Worm (Caenorhabditis elegans) whole organism, L2 larva: Measurements from ENCODE around the gene skr-7.

Experiments
- C34F6.9 ChIP-seq: fragments of 150-350 bp; optimal IDR thresholded peaks from 2 replicates; lab custom pipeline; 2014; ENCODE audit warnings: missing biosample characterization, missing genetic modification characterization
- F13H6.1 ChIP-seq: sonication (generic microtip); optimal IDR thresholded peaks from 2 replicates; lab custom pipeline; 2016; ENCODE audit warnings: missing genetic modification characterization, missing compliant biosample characterization
- R02D3.7 ChIP-seq: fragments of 150-350 bp; optimal IDR thresholded peaks from 2 replicates; lab custom pipeline; 2014; ENCODE audit warnings: missing biosample characterization, missing genetic modification characterization
- Y55F3AM.14 ChIP-seq: fragments of 200-800 bp; sonication (Bioruptor generic); optimal IDR thresholded peaks from 2 replicates; lab custom pipeline; 2018; ENCODE audit warnings: mild to moderate bottlenecking, missing genetic modification characterization, missing compliant biosample characterization
- alr-1 ChIP-seq: fragments of 150-350 bp; optimal IDR thresholded peaks from 2 replicates; lab custom pipeline; 2014; ENCODE audit warnings: missing biosample characterization, missing genetic modification characterization
- aly-2 ChIP-seq: fragments of 150-350 bp; optimal IDR thresholded peaks from 2 replicates; lab custom pipeline; 2014; ENCODE audit warnings: missing biosample characterization, missing genetic modification characterization
- ama-1 ChIP-seq: fragments of 150-350 bp; optimal IDR thresholded peaks from 2 replicates; lab custom pipeline; 2018; ENCODE audit warnings: inconsistent platforms
- blmp-1 ChIP-seq: sonication (generic microtip); optimal IDR thresholded peaks from 2 replicates; lab custom pipeline; 2017; ENCODE audit warnings: missing genetic modification characterization, mild to moderate bottlenecking, missing compliant biosample characterization, antibody characterized with exemption, moderate library complexity; ENCODE audit not compliant: insufficient read depth
- ceh-16 ChIP-seq: fragments of 150-350 bp; optimal IDR thresholded peaks from 2 replicates; lab custom pipeline; 2014; ENCODE audit warnings: missing biosample characterization, missing genetic modification characterization
- ceh-82 ChIP-seq: fragments of 150-350 bp; optimal IDR thresholded peaks from 2 replicates; lab custom pipeline; 2014; ENCODE audit warnings: missing biosample characterization, missing genetic modification characterization
- egl-27 ChIP-seq: sonication (generic microtip); optimal IDR thresholded peaks from 3 replicates; lab custom pipeline; 2017; ENCODE audit warnings: missing biosample characterization, missing genetic modification reagents, missing genetic modification characterization
- elt-1 ChIP-seq: fragments of 150-350 bp; optimal IDR thresholded peaks from 2 replicates; lab custom pipeline; 2014; ENCODE audit warnings: missing biosample characterization, missing genetic modification characterization
- elt-3 ChIP-seq: sonication (generic microtip); optimal IDR thresholded peaks from 2 replicates; lab custom pipeline; 2017; ENCODE audit warnings: missing biosample characterization, missing genetic modification characterization
- fos-1 ChIP-seq: fragments of 150-350 bp; optimal IDR thresholded peaks from 2 replicates; lab custom pipeline; 2014; ENCODE audit warnings: missing biosample characterization, missing genetic modification characterization
- gmeb-1 ChIP-seq: fragments of 150-350 bp; optimal IDR thresholded peaks from 2 replicates; lab custom pipeline; 2014; ENCODE audit warnings: missing biosample characterization, missing genetic modification characterization
- lin-13 ChIP-seq: fragments of 150-350 bp; optimal IDR thresholded peaks from 2 replicates; lab custom pipeline; 2014; ENCODE audit warnings: missing biosample characterization, missing genetic modification reagents, missing genetic modification characterization
- lin-39 ChIP-seq: fragments of 150-350 bp; optimal IDR thresholded peaks from 2 replicates; lab custom pipeline; 2014; ENCODE audit warnings: missing biosample characterization, missing genetic modification reagents, missing genetic modification characterization
- lsy-2 ChIP-seq, 2 experiments: fragments of 150-350 bp in 1 of 2; sonication (generic microtip) in 1 of 2; optimal IDR thresholded peaks; 2 replicates each; lab custom pipeline; 2014 to 2017; ENCODE audit warnings: missing biosample characterization in 2 of 2, missing genetic modification characterization in 2 of 2
- mab-5 ChIP-seq: fragments of 150-350 bp; optimal IDR thresholded peaks from 2 replicates; lab custom pipeline; 2014; ENCODE audit warnings: missing biosample characterization, missing genetic modification characterization
- mbf-1 ChIP-seq: sonication (generic microtip); optimal IDR thresholded peaks from 2 replicates; lab custom pipeline; 2017; ENCODE audit warnings: missing biosample characterization, missing genetic modification characterization
- mdl-1 ChIP-seq, 2 experiments: fragments of 150-350 bp in 1 of 2; sonication (generic microtip) in 1 of 2; optimal IDR thresholded peaks; 2 replicates each; lab custom pipeline; 2017; ENCODE audit warnings: missing biosample characterization in 2 of 2, missing genetic modification characterization in 2 of 2
- nhr-10 ChIP-seq: sonication (generic microtip); optimal IDR thresholded peaks from 2 replicates; lab custom pipeline; 2017; ENCODE audit warnings: missing biosample characterization, missing genetic modification characterization
- nhr-11 ChIP-seq: fragments of 150-350 bp; optimal IDR thresholded peaks from 2 replicates; lab custom pipeline; 2014; ENCODE audit warnings: missing biosample characterization, missing genetic modification characterization
- nhr-21 ChIP-seq: fragments of 150-350 bp; optimal IDR thresholded peaks from 2 replicates; lab custom pipeline; 2014; ENCODE audit warnings: missing biosample characterization, missing genetic modification characterization
- nhr-23 ChIP-seq: fragments of 150-350 bp; optimal IDR thresholded peaks from 2 replicates; lab custom pipeline; 2014; ENCODE audit warnings: missing biosample characterization, missing genetic modification reagents, missing genetic modification characterization
- nhr-237 ChIP-seq: fragments of 150-350 bp; optimal IDR thresholded peaks from 2 replicates; lab custom pipeline; 2014; ENCODE audit warnings: missing biosample characterization, missing genetic modification characterization
- nhr-25 ChIP-seq: fragments of 150-350 bp; sonication (generic microtip); optimal IDR thresholded peaks from 3 replicates; lab custom pipeline; 2014; ENCODE audit warnings: missing biosample characterization, missing genetic modification characterization
- nhr-6 ChIP-seq: fragments of 150-350 bp; optimal IDR thresholded peaks from 2 replicates; lab custom pipeline; 2014; ENCODE audit warnings: missing biosample characterization, missing genetic modification characterization
- nhr-77 ChIP-seq: fragments of 150-350 bp; optimal IDR thresholded peaks from 2 replicates; lab custom pipeline; 2014; ENCODE audit warnings: missing biosample characterization, missing genetic modification characterization
- peb-1 ChIP-seq: fragments of 150-350 bp; optimal IDR thresholded peaks from 2 replicates; lab custom pipeline; 2014; ENCODE audit warnings: missing biosample characterization, missing genetic modification characterization
- skn-1 ChIP-seq: sonication (generic microtip); optimal IDR thresholded peaks from 2 replicates; lab custom pipeline; 2017; ENCODE audit warnings: missing biosample characterization, missing genetic modification characterization
- sma-3 ChIP-seq: sonication (generic microtip); optimal IDR thresholded peaks from 2 replicates; lab custom pipeline; 2016; ENCODE audit warnings: missing genetic modification reagents, missing genetic modification characterization, missing compliant biosample characterization
- sma-9 ChIP-seq, 2 experiments: fragments of 150-350 bp in 1 of 2; sonication (generic microtip) in 1 of 2; optimal IDR thresholded peaks; 2 replicates each; lab custom pipeline; 2014 to 2016; ENCODE audit warnings: missing genetic modification characterization in 2 of 2, mild to moderate bottlenecking in 1 of 2, missing biosample characterization in 1 of 2, missing compliant biosample characterization in 1 of 2, missing genetic modification reagents in 1 of 2, moderate library complexity in 1 of 2
- snpc-4 ChIP-seq: fragments of 150-350 bp; optimal IDR thresholded peaks from 2 replicates; lab custom pipeline; 2014; ENCODE audit warnings: missing biosample characterization, missing genetic modification characterization
- unc-39 ChIP-seq: fragments of 150-350 bp; optimal IDR thresholded peaks from 2 replicates; lab custom pipeline; 2014; ENCODE audit warnings: missing biosample characterization, missing genetic modification characterization
- zag-1 ChIP-seq: fragments of 150-350 bp; optimal IDR thresholded peaks from 2 replicates; lab custom pipeline; 2014; ENCODE audit warnings: missing biosample characterization, missing genetic modification characterization
- ztf-1 ChIP-seq: fragments of 200-800 bp; sonication (Bioruptor generic); conservative IDR thresholded peaks from 2 replicates; pipeline ENCODE4 v1.3.6; 2022; ENCODE audit warnings: missing genetic modification characterization, missing compliant biosample characterization
- ztf-11 ChIP-seq: sonication (generic microtip); optimal IDR thresholded peaks from 2 replicates; lab custom pipeline; 2017; ENCODE audit warnings: missing biosample characterization, missing genetic modification characterization

skr-7 gene

DNA sequence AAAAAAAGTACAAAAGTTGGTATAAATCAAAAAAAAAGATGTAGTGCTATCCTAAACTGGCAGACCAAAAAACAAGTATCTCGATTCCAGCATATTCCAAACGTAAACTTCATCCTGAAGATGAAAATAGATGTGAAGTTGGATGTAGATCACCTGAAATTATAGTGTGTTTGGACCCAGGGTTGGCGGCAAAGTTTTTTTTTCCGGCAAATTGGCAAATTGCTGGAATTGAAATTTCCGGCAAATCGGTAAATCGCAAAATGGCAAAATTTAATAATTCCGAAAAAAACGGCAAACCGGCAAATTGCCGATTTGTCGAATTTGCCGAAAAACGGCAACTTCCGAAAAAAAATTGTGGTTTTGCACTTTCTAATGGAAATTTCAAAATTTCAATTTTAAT, 37.7 kb upstream of the skr-7 start, which contains the start of gene F13A2.2:
Gene F13A2.2, minus strand, starts transcription at position 101 of the 400 bp plus-strand sequence.
- TF ChIP-seq ama-1 (no peak), egl-27 (tag; lab: Kevin White, UChicago) (no peak), R02D3.7 (tag; lab: Kevin White, UChicago) (no peak), sma-3 (GFP tag; lab: Kevin White, UChicago) (no peak), sma-9 (GFP tag; optimal IDR thresholded peaks at IDR 0.05; lab: Kevin White, UChicago) (no peak), sma-9 (tag; optimal IDR thresholded peaks at IDR 0.05; lab: Kevin White, UChicago) (no peak), nhr-10 (tag; lab: Kevin White, UChicago) (no peak), ceh-82 (tag; lab: Kevin White, UChicago) (no peak), mab-5 (tag; lab: Kevin White, UChicago) (no peak), nhr-237 (tag; lab: Kevin White, UChicago) (no peak), elt-1 (tag; lab: Kevin White, UChicago) (no peak)

ce11 chrV:4386173-4386572, 36.1 kb upstream of the skr-7 start, which contains the start of gene F13A2.10:
F13A2.10 (minus strand) TSS chrV:4386273.
- TF ChIP-seq mdl-1 (tag; optimal IDR thresholded peaks at IDR 0.05; lab: Kevin White, UChicago) (no peak), mab-5 (tag; lab: Kevin White, UChicago) (no peak), unc-39 (tag; lab: Kevin White, UChicago) (no peak), zag-1 (tag; lab: Kevin White, UChicago) (no peak), egl-27 (tag; lab: Kevin White, UChicago) (no peak), nhr-23 (no peak), nhr-25 (tag; lab: Kevin White, UChicago) (no peak)

DNA sequence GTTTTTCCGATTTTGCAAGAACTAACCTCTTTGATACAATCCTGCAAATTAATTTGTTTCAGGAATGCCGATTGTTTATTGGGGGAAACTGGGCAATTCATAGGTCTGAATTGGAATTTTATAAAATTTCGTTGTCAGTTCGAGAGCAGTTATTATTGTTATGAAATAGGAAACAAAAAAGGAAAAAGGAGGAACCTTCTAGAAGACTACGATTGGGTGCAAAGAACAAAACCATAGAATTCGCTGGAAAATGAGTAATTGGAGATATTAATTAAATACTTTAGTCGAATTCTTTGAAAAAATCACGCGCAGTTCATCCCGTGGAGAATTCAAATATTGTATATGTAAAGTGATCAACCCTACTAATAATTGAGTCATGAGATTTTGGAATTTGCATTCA, 34.8 kb upstream of the skr-7 start, which contains the start of gene F13A2.9:
Gene F13A2.9, minus strand, starts transcription at position 101 of the 400 bp plus-strand sequence.
- TF ChIP-seq aly-2 (tag; lab: Kevin White, UChicago): no peak
- no peak for TF ChIP-seq nhr-23
- no peak for TF ChIP-seq nhr-21 (tag; lab: Kevin White, UChicago)
- TF ChIP-seq C34F6.9 (tag; lab: Kevin White, UChicago): no peak
- TF ChIP-seq elt-3 (tag; lab: Kevin White, UChicago): no peak
- TF ChIP-seq R02D3.7 (tag; lab: Kevin White, UChicago): no peak
- no peak for TF ChIP-seq fos-1
- no peak for TF ChIP-seq lin-39 (tag; lab: Kevin White, UChicago)
- no peak for TF ChIP-seq sma-9 (GFP tag; optimal IDR thresholded peaks at IDR 0.05; lab: Kevin White, UChicago)
- no peak for TF ChIP-seq sma-9 (tag; optimal IDR thresholded peaks at IDR 0.05; lab: Kevin White, UChicago)
- no peak for TF ChIP-seq mdl-1 (tag; optimal IDR thresholded peaks at IDR 0.05; lab: Kevin White, UChicago)
- no peak for TF ChIP-seq blmp-1 (tag; lab: Kevin White, UChicago)

DNA sequence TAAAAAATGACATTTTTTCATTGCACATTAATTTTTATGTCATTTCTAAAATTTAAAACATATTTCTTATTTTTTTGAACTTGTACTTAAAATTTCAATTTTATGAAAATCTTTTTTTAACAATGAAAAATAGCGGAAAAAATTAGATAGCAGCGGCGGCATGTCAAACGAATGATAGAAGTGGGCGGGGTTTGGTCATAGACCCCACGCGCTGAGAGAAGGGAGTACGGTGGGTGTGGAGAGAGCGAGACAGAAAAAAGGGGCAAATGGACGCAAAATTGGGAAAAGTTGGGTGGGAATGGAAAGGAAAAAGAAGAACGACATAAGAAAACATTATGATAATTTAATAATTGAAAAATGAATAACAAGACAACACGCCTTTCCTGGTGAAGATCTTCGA, 34.3 kb upstream of the skr-7 start:
- TF ChIP-seq aly-2 (tag; lab: Kevin White, UChicago): no peak
- TF ChIP-seq Y55F3AM.14 (GFP tag; lab: Kevin White, UChicago): no peak
- TF ChIP-seq nhr-11 (tag; lab: Kevin White, UChicago): no peak
- TF ChIP-seq nhr-77 (tag; lab: Kevin White, UChicago): no peak
- TF ChIP-seq blmp-1 (tag; lab: Kevin White, UChicago): no peak
- no peak for TF ChIP-seq gmeb-1 (tag; lab: Kevin White, UChicago)
- TF ChIP-seq skn-1: no peak
- TF ChIP-seq snpc-4 (tag; lab: Kevin White, UChicago): no peak
- no peak for TF ChIP-seq nhr-23
- no peak for TF ChIP-seq sma-3 (GFP tag; lab: Kevin White, UChicago)
- TF ChIP-seq alr-1: no peak
- no peak for TF ChIP-seq F13H6.1 (tag; lab: Kevin White, UChicago)
- TF ChIP-seq lin-39 (tag; lab: Kevin White, UChicago): no peak
- no peak for TF ChIP-seq mdl-1 (tag; optimal IDR thresholded peaks at IDR 0.05; lab: Kevin White, UChicago)

- TF ChIP-seq peb-1 (tag; lab: Kevin White, UChicago) (no peak), alr-1 (no peak), elt-1 (tag; lab: Kevin White, UChicago) (no peak), ztf-1 (GFP tag; lab: Robert Waterston, UW) (no peak), lsy-2 (tag; optimal IDR thresholded peaks at IDR 0.05; lab: Kevin White, UChicago) (no peak), ama-1 (no peak), nhr-237 (tag; lab: Kevin White, UChicago) (no peak), nhr-6 (tag; lab: Kevin White, UChicago) (no peak), nhr-11 (tag; lab: Kevin White, UChicago) (no peak), aly-2 (tag; lab: Kevin White, UChicago) (no peak), mbf-1 (tag; lab: Kevin White, UChicago) (no peak), ztf-11 (tag; lab: Kevin White, UChicago) (no peak), ceh-16 (tag; lab: Kevin White, UChicago) (no peak), unc-39 (tag; lab: Kevin White, UChicago) (no peak), mab-5 (tag; lab: Kevin White, UChicago) (no peak), lin-13 (no peak)
Observed at ce11 chrV:4396257-4396656, 26.0 kb upstream of the skr-7 start, which contains the start of gene F13A2.3. F13A2.3 (minus strand) TSS chrV:4396357.
